Fruit fly (Drosophila melanogaster) whole organism, wandering third instar larva: ENCODE data around the gene asun.

ENCODE experiments used
- Abd-B ChIP-seq: fragments of >200 bp; optimal IDR thresholded peaks from 2 replicates; lab custom pipeline; 2017; ENCODE audit warnings: missing biosample characterization, missing genetic modification characterization
- CrebA ChIP-seq: fragments of 200-800 bp; sonication (Bioruptor generic); optimal IDR thresholded peaks from 2 replicates; lab custom pipeline; 2016; ENCODE audit warnings: missing biosample characterization, mild to moderate bottlenecking, missing genetic modification characterization, borderline replicate concordance
- Dfd ChIP-seq: fragments of >200 bp; optimal IDR thresholded peaks from 2 replicates; lab custom pipeline; 2017; ENCODE audit warnings: missing biosample characterization, missing genetic modification characterization
- Dif ChIP-seq: fragments of 200-275, 200-300 bp; sonication (Bioruptor generic); optimal IDR thresholded peaks from 2 replicates; lab custom pipeline; 2018; ENCODE audit warnings: missing biosample characterization, missing genetic modification characterization; ENCODE audit not compliant: partially characterized antibody
- GATAd ChIP-seq: sonication (Bioruptor generic); optimal IDR thresholded peaks from 2 replicates; lab custom pipeline; 2016; ENCODE audit warnings: missing biosample characterization, missing genetic modification characterization
- Hr78 ChIP-seq: fragments of >200 bp; optimal IDR thresholded peaks from 2 replicates; lab custom pipeline; 2017; ENCODE audit warnings: missing biosample characterization, missing genetic modification characterization
- Jra ChIP-seq: sonication (Bioruptor generic); optimal IDR thresholded peaks from 2 replicates; lab custom pipeline; 2016; ENCODE audit warnings: missing biosample characterization, missing genetic modification characterization
- Mio ChIP-seq: sonication (Bioruptor generic); optimal IDR thresholded peaks from 2 replicates; lab custom pipeline; 2016; ENCODE audit warnings: missing biosample characterization, missing genetic modification characterization
- Myc ChIP-seq: fragments of >200 bp; optimal IDR thresholded peaks from 2 replicates; lab custom pipeline; 2017
- OdsH ChIP-seq: fragments of 200-800 bp; sonication (Bioruptor generic); optimal IDR thresholded peaks from 2 replicates; lab custom pipeline; 2016; ENCODE audit warnings: missing biosample characterization, mild to moderate bottlenecking, missing genetic modification characterization
- Rel ChIP-seq, 2 experiments: fragments of 200-800 bp; sonication (Bioruptor generic) in 1 of 2; optimal IDR thresholded peaks; 2 replicates in 1 of 2; 3 replicates in 1 of 2; lab custom pipeline; 2016 to 2019; ENCODE audit warnings: mild to moderate bottlenecking in 2 of 2, missing biosample characterization in 2 of 2, missing genetic modification characterization in 2 of 2, moderate library complexity in 1 of 2
- Sp1 ChIP-seq: fragments of 200-800 bp; sonication (Bioruptor generic); optimal IDR thresholded peaks from 3 replicates; lab custom pipeline; 2019; ENCODE audit warnings: missing biosample characterization, mild to moderate bottlenecking, missing genetic modification characterization, moderate library complexity
- Vsx2 ChIP-seq: fragments of 200-300, 225-300 bp; sonication (Bioruptor generic); optimal IDR thresholded peaks from 2 replicates; lab custom pipeline; 2018; ENCODE audit warnings: missing biosample characterization, missing genetic modification characterization; ENCODE audit not compliant: partially characterized antibody
- br ChIP-seq: fragments of 200-800 bp; sonication (Bioruptor generic); optimal IDR thresholded peaks from 2 replicates; lab custom pipeline; 2016; ENCODE audit warnings: missing biosample characterization, missing genetic modification characterization
- brk ChIP-seq: fragments of 200-800 bp; sonication (Bioruptor generic); optimal IDR thresholded peaks from 2 replicates; lab custom pipeline; 2016; ENCODE audit warnings: missing biosample characterization, mild to moderate bottlenecking, missing genetic modification characterization
- dl ChIP-seq, 2 experiments: fragments of 175-275, 200-275 bp in 1 of 2; fragments of 200-275 bp in 1 of 2; sonication (Bioruptor generic); optimal IDR thresholded peaks; lab custom pipeline; 2018; ENCODE audit warnings: mild to moderate bottlenecking in 2 of 2, missing biosample characterization in 2 of 2, missing genetic modification characterization in 2 of 2, moderate library complexity in 2 of 2; ENCODE audit not compliant: partially characterized antibody in 2 of 2, insufficient read depth in 1 of 2
- dsf ChIP-seq: sonication (Bioruptor generic); optimal IDR thresholded peaks from 2 replicates; lab custom pipeline; 2016; ENCODE audit warnings: missing biosample characterization, missing genetic modification characterization, borderline replicate concordance
- ey ChIP-seq: fragments of 200-800 bp; sonication (Bioruptor generic); optimal IDR thresholded peaks from 2 replicates; lab custom pipeline; 2016; ENCODE audit warnings: missing biosample characterization, missing genetic modification characterization
- fru ChIP-seq: fragments of 200-800 bp; sonication (Bioruptor generic); optimal IDR thresholded peaks from 3 replicates; lab custom pipeline; 2016; ENCODE audit warnings: missing biosample characterization, mild to moderate bottlenecking, missing genetic modification characterization
- h ChIP-seq: fragments of 200-800 bp; sonication (Bioruptor generic); optimal IDR thresholded peaks from 3 replicates; lab custom pipeline; 2016; ENCODE audit warnings: missing biosample characterization, mild to moderate bottlenecking, missing genetic modification characterization
- jim ChIP-seq: fragments of 175-275, 200-325 bp; sonication (Bioruptor generic); optimal IDR thresholded peaks from 2 replicates; lab custom pipeline; 2016; ENCODE audit warnings: missing biosample characterization, mild to moderate bottlenecking, missing genetic modification characterization
- pan ChIP-seq: fragments of >200 bp; optimal IDR thresholded peaks from 2 replicates; lab custom pipeline; 2017
- psq ChIP-seq: fragments of 200-800 bp; sonication (Bioruptor generic); optimal IDR thresholded peaks from 3 replicates; lab custom pipeline; 2017; ENCODE audit warnings: missing biosample characterization, mild to moderate bottlenecking, missing genetic modification characterization, moderate library complexity
- rgr ChIP-seq: fragments of 200-800 bp; sonication (Bioruptor generic); optimal IDR thresholded peaks from 3 replicates; lab custom pipeline; 2016; ENCODE audit warnings: missing biosample characterization, mild to moderate bottlenecking, missing genetic modification characterization
- sage ChIP-seq: fragments of 200-800 bp; sonication (Bioruptor generic); optimal IDR thresholded peaks from 2 replicates; lab custom pipeline; 2016; ENCODE audit warnings: missing biosample characterization, mild to moderate bottlenecking, missing genetic modification characterization
- sv ChIP-seq: fragments of 200-800 bp; sonication (Bioruptor generic); optimal IDR thresholded peaks from 3 replicates; lab custom pipeline; 2016; ENCODE audit warnings: missing biosample characterization, missing genetic modification characterization
- woc ChIP-seq: sonication (Bioruptor generic); optimal IDR thresholded peaks from 2 replicates; lab custom pipeline; 2016; ENCODE audit warnings: missing biosample characterization, mild to moderate bottlenecking, missing genetic modification characterization

asun gene

DNA sequence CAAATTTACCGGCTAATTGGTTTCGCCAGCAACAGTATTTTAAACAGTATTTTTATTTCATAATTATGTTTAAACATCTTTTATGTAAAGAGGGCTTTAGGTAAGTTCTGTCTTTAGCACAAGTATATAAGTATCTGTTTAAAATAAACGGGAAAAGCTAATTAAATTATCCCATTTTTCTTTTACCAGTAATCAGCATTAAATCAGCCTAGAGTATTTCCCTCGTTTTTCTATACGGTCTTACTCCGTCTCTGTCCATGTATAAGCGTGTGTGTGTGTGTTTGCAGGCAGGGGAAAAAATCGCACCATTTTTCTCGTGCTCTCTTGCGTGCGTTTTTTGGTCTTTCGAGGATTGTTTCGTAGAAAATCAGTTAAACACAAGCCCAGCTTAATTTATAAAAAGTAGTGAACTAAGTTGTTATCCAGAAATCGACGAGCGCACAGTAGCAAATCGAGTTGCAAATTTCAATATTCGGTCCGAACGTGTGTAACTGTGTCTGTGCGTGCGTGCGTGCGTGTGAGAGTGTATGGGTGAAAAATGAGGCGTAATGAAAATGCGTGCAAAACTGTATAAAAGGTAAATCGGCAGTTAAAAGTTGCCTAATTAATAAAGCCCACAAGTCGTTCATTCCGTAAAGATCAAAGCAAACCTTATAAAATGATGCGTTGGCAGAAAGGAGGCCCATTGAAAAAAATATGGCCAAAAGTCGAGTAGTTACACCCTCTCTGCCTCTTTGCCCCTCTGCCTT lies 8.9 kb downstream of the asun start:
- TF ChIP-seq Dfd (no peak), psq (GFP tag; lab: Kevin White, UChicago) (peak; percentile 48), Rel (GFP tag; optimal IDR thresholded peaks at IDR 0.05; lab: Kevin White, UChicago) (no peak), Rel (tag; optimal IDR thresholded peaks at IDR 0.05; lab: Kevin White, UChicago) (peak; percentile 13), Vsx2 (peak; percentile 69)

DNA sequence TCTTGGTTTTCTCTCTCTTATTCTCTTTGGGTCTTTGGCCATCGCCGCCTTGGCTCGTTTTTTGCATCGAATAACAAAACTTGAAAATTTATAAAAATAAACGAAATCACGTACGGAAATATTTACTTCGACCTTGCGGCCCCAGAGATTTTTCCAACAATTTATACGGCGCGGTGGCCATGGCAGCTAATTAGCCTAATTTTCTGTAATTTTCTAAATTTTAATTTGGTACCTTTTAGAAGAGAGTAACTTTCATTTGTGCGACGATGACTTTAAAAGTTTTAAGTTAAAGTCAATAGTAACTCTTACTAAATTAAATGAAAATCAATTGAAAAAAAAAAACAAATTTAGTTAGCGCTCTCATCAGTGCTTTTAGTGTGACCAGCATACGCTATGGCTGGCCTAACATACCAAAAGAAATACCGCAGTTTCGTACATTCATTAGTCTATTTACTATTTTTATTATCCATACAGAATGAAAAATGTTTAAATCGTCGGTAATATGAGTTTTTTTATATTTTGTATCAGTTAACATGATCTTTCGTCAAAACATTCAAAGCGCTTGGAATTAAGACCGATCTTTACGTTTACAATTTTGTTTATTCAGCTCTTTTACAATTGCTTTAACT lies 9.5 kb downstream of the asun start:
- no peak for TF ChIP-seq fru (GFP tag; lab: Kevin White, UChicago)
- TF ChIP-seq, all 38 proteins: peak for 0

- TF ChIP-seq Dif (GFP tag; lab: Kevin White, UChicago) = peak; percentile 3
- no peak for TF ChIP-seq Mio (GFP tag; lab: Kevin White, UChicago)
- TF ChIP-seq psq (GFP tag; lab: Kevin White, UChicago) = peak; percentile 25
- TF ChIP-seq dl (GFP tag; optimal IDR thresholded peaks at IDR 0.05; lab: Kevin White, UChicago; ENCODE audit: insufficient read depth in 1 of 2, partially characterized antibody in 2 of 2) = peak; percentile 0 to 57
These were observed 10.5 kb downstream of the asun start for dm6 chr3R:16274534-16274933.

DNA sequence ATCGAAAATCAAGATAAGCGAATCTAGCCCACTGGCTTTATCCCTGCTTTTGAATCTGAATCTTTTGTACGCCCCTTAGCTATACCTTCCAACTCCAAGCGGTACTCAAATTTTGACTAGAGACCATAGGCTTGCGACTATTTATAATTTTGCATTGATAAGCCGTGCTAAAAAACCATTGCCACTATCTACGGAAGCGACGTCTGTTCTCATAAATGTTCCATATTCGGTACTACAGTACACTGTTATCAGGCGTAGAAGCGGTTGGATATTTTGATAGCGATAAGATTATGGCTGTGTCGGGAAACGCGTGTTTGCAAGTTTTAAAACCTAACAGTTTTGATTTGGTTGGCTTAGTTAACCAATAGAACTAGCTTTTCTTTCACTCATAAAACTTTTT lies 11.3 kb downstream of the asun start:
- TF ChIP-seq dl (GFP tag; optimal IDR thresholded peaks at IDR 0.05; lab: Kevin White, UChicago; ENCODE audit: insufficient read depth in 1 of 2, partially characterized antibody in 2 of 2) = no peak
- no peak for TF ChIP-seq sv (GFP tag; lab: Kevin White, UChicago)
- TF ChIP-seq br (GFP tag; lab: Kevin White, UChicago) = no peak
- TF ChIP-seq pan (lab: Kevin White, UChicago) = no peak
- no peak for TF ChIP-seq Myc (lab: Kevin White, UChicago)
- TF ChIP-seq fru (GFP tag; lab: Kevin White, UChicago) = no peak
- no peak for TF ChIP-seq Jra (GFP tag; lab: Kevin White, UChicago)
- no peak for TF ChIP-seq Sp1 (GFP tag; lab: Kevin White, UChicago)
- no peak for TF ChIP-seq OdsH (GFP tag; lab: Kevin White, UChicago)
- no peak for TF ChIP-seq Dif (GFP tag; lab: Kevin White, UChicago)
- TF ChIP-seq jim (GFP tag; lab: Kevin White, UChicago) = no peak
- TF ChIP-seq dsf (GFP tag; lab: Kevin White, UChicago) = no peak

DNA sequence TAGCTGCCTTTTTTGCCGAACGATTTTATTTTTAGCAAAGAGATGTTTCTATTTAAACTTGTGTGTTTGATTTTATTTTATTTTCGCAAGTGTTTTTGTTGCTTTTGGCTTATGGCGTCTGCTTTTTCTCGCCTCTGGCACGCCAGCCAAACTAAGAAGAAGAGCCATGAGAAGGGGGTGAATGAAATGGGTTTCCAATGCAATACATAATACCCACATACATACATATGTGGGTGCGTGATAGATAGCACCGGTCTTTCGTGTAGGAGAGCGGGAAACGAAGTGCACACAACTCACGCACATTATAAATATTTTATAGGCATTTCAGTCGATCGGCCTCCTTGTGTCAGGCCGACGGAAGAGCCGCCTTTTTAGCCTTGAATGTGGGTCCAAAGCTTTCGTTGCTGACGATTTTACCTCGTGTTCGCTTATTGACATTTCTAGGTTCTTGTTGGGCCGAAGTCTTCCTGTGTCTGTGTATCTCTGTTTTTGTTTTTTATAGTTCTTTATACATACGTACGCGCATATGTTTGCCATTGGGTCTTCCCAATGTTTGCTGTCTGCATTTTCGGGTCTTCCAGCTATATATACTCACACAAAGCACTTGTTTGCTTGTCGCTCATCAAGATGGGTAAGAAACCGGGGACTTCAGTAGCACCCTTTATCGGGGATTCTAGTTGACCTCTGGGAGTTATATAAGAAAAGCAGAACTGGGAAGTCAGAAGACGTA lies 12.0 kb downstream of the asun start:
- TF ChIP-seq CrebA (no peak), Jra (GFP tag; lab: Kevin White, UChicago) (no peak), Hr78 (GFP tag; lab: Kevin White, UChicago) (no peak), sage (GFP tag; lab: Kevin White, UChicago) (no peak), h (GFP tag; lab: Kevin White, UChicago) (no peak), br (GFP tag; lab: Kevin White, UChicago) (no peak), brk (GFP tag; lab: Kevin White, UChicago) (no peak), Abd-B (GFP tag; lab: Kevin White, UChicago) (no peak), woc (GFP tag; lab: Kevin White, UChicago) (no peak)
- TF ChIP-seq, all 38 proteins: peak for 0

dm6 chr3R:16276992-16277391 lies 12.9 kb downstream of the asun start:
- no peak for TF ChIP-seq ey (GFP tag; lab: Kevin White, UChicago)
- TF ChIP-seq sv (GFP tag; lab: Kevin White, UChicago) = no peak
- no peak for TF ChIP-seq CrebA
- TF ChIP-seq rgr (GFP tag; lab: Kevin White, UChicago) = no peak
- TF ChIP-seq Dif (GFP tag; lab: Kevin White, UChicago) = no peak
- TF ChIP-seq woc (GFP tag; lab: Kevin White, UChicago) = no peak
- no peak for TF ChIP-seq Mio (GFP tag; lab: Kevin White, UChicago)
- no peak for TF ChIP-seq Abd-B (GFP tag; lab: Kevin White, UChicago)
- no peak for TF ChIP-seq h (GFP tag; lab: Kevin White, UChicago)
- no peak for TF ChIP-seq fru (GFP tag; lab: Kevin White, UChicago)
- TF ChIP-seq Sp1 (GFP tag; lab: Kevin White, UChicago) = no peak
- no peak for TF ChIP-seq Rel (GFP tag; optimal IDR thresholded peaks at IDR 0.05; lab: Kevin White, UChicago)
- no peak for TF ChIP-seq Rel (tag; optimal IDR thresholded peaks at IDR 0.05; lab: Kevin White, UChicago)
- no peak for TF ChIP-seq Hr78 (GFP tag; lab: Kevin White, UChicago)
- TF ChIP-seq sage (GFP tag; lab: Kevin White, UChicago) = no peak
- no peak for TF ChIP-seq Jra (GFP tag; lab: Kevin White, UChicago)
- no peak for TF ChIP-seq GATAd
- TF ChIP-seq dsf (GFP tag; lab: Kevin White, UChicago) = no peak
